Worm (Caenorhabditis elegans) whole organism, L4 larva: ENCODE measurements around the gene dpf-2.

Source experiments
- D1046.2 ChIP-seq: fragments of 200-800 bp; sonication (Bioruptor generic); IDR thresholded peaks from 2 replicates; pipeline ENCODE4 v1.3.6; 2022; ENCODE audit warnings: missing genetic modification characterization, missing compliant biosample characterization
- F10B5.3 ChIP-seq: sonication (generic microtip); optimal IDR thresholded peaks from 2 replicates; lab custom pipeline; 2016; ENCODE audit warnings: mild to moderate bottlenecking, missing genetic modification characterization, missing compliant biosample characterization
- F26F4.8 ChIP-seq: fragments of 200-800 bp; sonication (Bioruptor generic); conservative IDR thresholded peaks from 2 replicates; pipeline ENCODE4 v1.3.6; 2022; ENCODE audit warnings: missing genetic modification characterization, missing compliant biosample characterization
- F37D6.2 ChIP-seq: sonication (generic microtip); optimal IDR thresholded peaks from 2 replicates; lab custom pipeline; 2016; ENCODE audit warnings: mild to moderate bottlenecking, missing genetic modification characterization, missing compliant biosample characterization
- F44E2.7 ChIP-seq: fragments of 200-800 bp; sonication (Bioruptor generic); IDR thresholded peaks from 2 replicates; pipeline ENCODE4 v2.1.2; 2022; ENCODE audit warnings: missing genetic modification characterization, missing compliant biosample characterization
- F49E8.2 ChIP-seq: sonication (generic microtip); optimal IDR thresholded peaks from 2 replicates; lab custom pipeline; 2016; ENCODE audit warnings: missing compliant biosample characterization, mild to moderate bottlenecking, missing genetic modification characterization, borderline replicate concordance
- R02D3.7 ChIP-seq: fragments of 150-350 bp; sonication (generic microtip); optimal IDR thresholded peaks from 3 replicates; lab custom pipeline; 2014; ENCODE audit warnings: missing biosample characterization, missing genetic modification characterization
- T20F7.1 ChIP-seq: fragments of 200-800 bp; sonication (Bioruptor generic); optimal IDR thresholded peaks from 2 replicates; lab custom pipeline; 2018; ENCODE audit warnings: mild to moderate bottlenecking, missing genetic modification characterization, missing compliant biosample characterization
- Y48G9A.11 ChIP-seq: fragments of 200-800 bp; sonication (Bioruptor generic); IDR thresholded peaks from 2 replicates; pipeline ENCODE4 v1.3.6; 2022; ENCODE audit warnings: missing genetic modification reagents, missing genetic modification characterization, missing compliant biosample characterization
- Y5F2A.4 ChIP-seq: fragments of 200-800 bp; sonication (Bioruptor generic); optimal IDR thresholded peaks from 2 replicates; lab custom pipeline; 2018; ENCODE audit warnings: mild to moderate bottlenecking, missing genetic modification characterization, missing compliant biosample characterization
- Y75B8A.6 ChIP-seq: fragments of 200-800 bp; sonication (Bioruptor generic); IDR thresholded peaks from 2 replicates; pipeline ENCODE4 v1.3.6; 2022; ENCODE audit warnings: missing genetic modification reagents, missing genetic modification characterization, missing compliant biosample characterization
- ZK546.5 ChIP-seq, 2 experiments: sonication (generic microtip); optimal IDR thresholded peaks; 2 replicates each; lab custom pipeline; 2017; ENCODE audit warnings: missing biosample characterization in 2 of 2, missing genetic modification characterization in 2 of 2
- aly-2 ChIP-seq: sonication (generic microtip); optimal IDR thresholded peaks from 2 replicates; lab custom pipeline; 2018; ENCODE audit warnings: missing biosample characterization, missing genetic modification characterization
- attf-4 ChIP-seq: sonication (generic microtip); optimal IDR thresholded peaks from 3 replicates; lab custom pipeline; 2017; ENCODE audit warnings: missing biosample characterization, missing genetic modification characterization
- ceh-32 ChIP-seq: sonication (generic microtip); optimal IDR thresholded peaks from 2 replicates; lab custom pipeline; 2016; ENCODE audit warnings: mild to moderate bottlenecking, missing genetic modification characterization, missing compliant biosample characterization; ENCODE audit not compliant: poor library complexity
- ceh-44 ChIP-seq: fragments of 200-800 bp; sonication (Bioruptor generic); IDR thresholded peaks from 2 replicates; pipeline ENCODE4 v1.3.6; 2022; ENCODE audit warnings: missing genetic modification reagents, missing genetic modification characterization, missing compliant biosample characterization
- ctbp-1 ChIP-seq: fragments of 200-800 bp; sonication (Bioruptor generic); IDR thresholded peaks from 2 replicates; pipeline ENCODE4 v1.3.6; 2022; ENCODE audit warnings: missing genetic modification reagents, missing genetic modification characterization, missing compliant biosample characterization
- daf-16 ChIP-seq, 3 experiments: sonication (generic microtip); optimal IDR thresholded peaks; 2 replicates each; lab custom pipeline; 2016 to 2017; ENCODE audit warnings: missing genetic modification characterization in 3 of 3, missing genetic modification reagents in 3 of 3, mild to moderate bottlenecking in 2 of 3, missing compliant biosample characterization in 2 of 3, missing biosample characterization in 1 of 3, moderate library complexity in 1 of 3
- daf-8 ChIP-seq: fragments of 200-800 bp; sonication (Bioruptor generic); IDR thresholded peaks from 2 replicates; pipeline ENCODE4 v1.3.6; 2022; ENCODE audit warnings: missing genetic modification characterization, missing compliant biosample characterization
- dmd-6 ChIP-seq: fragments of 200-800 bp; sonication (Bioruptor generic); IDR thresholded peaks from 2 replicates; pipeline ENCODE4 v1.3.6; 2022; ENCODE audit warnings: missing genetic modification reagents, missing genetic modification characterization, missing compliant biosample characterization
- dmd-8 ChIP-seq: fragments of 200-800 bp; sonication (Bioruptor generic); IDR thresholded peaks from 2 replicates; pipeline ENCODE4 v1.3.6; 2022; ENCODE audit warnings: missing genetic modification characterization, missing compliant biosample characterization
- egl-27 ChIP-seq: sonication (generic microtip); optimal IDR thresholded peaks from 3 replicates; lab custom pipeline; 2017; ENCODE audit warnings: missing biosample characterization, missing genetic modification reagents, missing genetic modification characterization
- fos-1 ChIP-seq: fragments of 150-350 bp; optimal IDR thresholded peaks from 2 replicates; lab custom pipeline; 2014; ENCODE audit warnings: missing biosample characterization, missing genetic modification characterization
- gei-8 ChIP-seq: fragments of 200-800 bp; sonication (Bioruptor generic); optimal IDR thresholded peaks from 2 replicates; lab custom pipeline; 2018; ENCODE audit warnings: mild to moderate bottlenecking, missing genetic modification characterization, missing compliant biosample characterization
- hif-1 ChIP-seq, 2 experiments: sonication (generic microtip); optimal IDR thresholded peaks; 2 replicates each; lab custom pipeline; 2016 to 2017; ENCODE audit warnings: missing compliant biosample characterization in 2 of 2, missing genetic modification characterization in 2 of 2, missing genetic modification reagents in 2 of 2, missing genotype in 2 of 2, mild to moderate bottlenecking in 1 of 2
- jun-1 ChIP-seq: fragments of 150-350 bp; optimal IDR thresholded peaks from 2 replicates; lab custom pipeline; 2014; ENCODE audit warnings: missing biosample characterization, missing genetic modification reagents, missing genetic modification characterization
- lin-38 ChIP-seq: fragments of 200-800 bp; sonication (Bioruptor generic); IDR thresholded peaks from 2 replicates; pipeline ENCODE4 v1.3.6; 2022; ENCODE audit warnings: missing genetic modification reagents, missing genetic modification characterization, missing compliant biosample characterization
- lin-39 ChIP-seq: fragments of 150-350 bp; optimal IDR thresholded peaks from 2 replicates; lab custom pipeline; 2014; ENCODE audit warnings: missing biosample characterization, missing genetic modification reagents, missing genetic modification characterization
- madf-5 ChIP-seq, 2 experiments: fragments of 200-800 bp; sonication (Bioruptor generic); IDR thresholded peaks; 2 replicates each; pipeline ENCODE4 v1.3.6; 2022; ENCODE audit warnings: missing compliant biosample characterization in 2 of 2, missing genetic modification characterization in 2 of 2
- madf-9 ChIP-seq: fragments of 200-800 bp; sonication (Bioruptor generic); conservative IDR thresholded peaks from 2 replicates; pipeline ENCODE4 v1.3.6; 2022; ENCODE audit warnings: missing genetic modification reagents, missing genetic modification characterization, missing compliant biosample characterization
- mdl-1 ChIP-seq, 2 experiments: fragments of 150-350 bp in 1 of 2; sonication (generic microtip) in 1 of 2; optimal IDR thresholded peaks; 2 replicates each; lab custom pipeline; 2014 to 2017; ENCODE audit warnings: missing biosample characterization in 2 of 2, missing genetic modification characterization in 2 of 2
- mxl-2 ChIP-seq: fragments of 200-800 bp; sonication (Bioruptor generic); conservative IDR thresholded peaks from 2 replicates; pipeline ENCODE4 v1.3.6; 2022; ENCODE audit warnings: missing genetic modification reagents, missing genetic modification characterization, missing compliant biosample characterization
- nhr-11 ChIP-seq: fragments of 150-350 bp; optimal IDR thresholded peaks from 2 replicates; lab custom pipeline; 2014; ENCODE audit warnings: missing biosample characterization, missing genetic modification characterization
- nhr-42 ChIP-seq: fragments of 200-800 bp; sonication (Bioruptor generic); IDR thresholded peaks from 2 replicates; pipeline ENCODE4 v1.3.6; 2022; ENCODE audit warnings: missing genetic modification characterization, missing compliant biosample characterization
- nhr-48 ChIP-seq: sonication (generic microtip); optimal IDR thresholded peaks from 2 replicates; lab custom pipeline; 2016; ENCODE audit warnings: mild to moderate bottlenecking, missing genetic modification characterization, missing compliant biosample characterization
- nhr-6 ChIP-seq: fragments of 150-350 bp; optimal IDR thresholded peaks from 2 replicates; lab custom pipeline; 2014; ENCODE audit warnings: missing biosample characterization, missing genetic modification characterization
- nhr-76 ChIP-seq: fragments of 150-350 bp; optimal IDR thresholded peaks from 2 replicates; lab custom pipeline; 2014; ENCODE audit warnings: missing biosample characterization, missing genetic modification characterization
- nhr-77 ChIP-seq: fragments of 150-350 bp; optimal IDR thresholded peaks from 2 replicates; lab custom pipeline; 2014; ENCODE audit warnings: missing biosample characterization, missing genetic modification characterization
- pha-4 ChIP-seq, 2 experiments: fragments of 150-350 bp in 1 of 2; fragments of 200-800 bp in 1 of 2; sonication (Bioruptor generic) in 1 of 2; IDR thresholded peaks in 1 of 2; optimal IDR thresholded peaks in 1 of 2; 2 replicates each; pipeline versions ENCODE4 v1.3.6 to Lab custom; 2014 to 2022; ENCODE audit warnings: missing genetic modification characterization in 2 of 2, missing genetic modification reagents in 2 of 2, missing biosample characterization in 1 of 2, missing compliant biosample characterization in 1 of 2
- set-16 ChIP-seq: fragments of 200-800 bp; sonication (Bioruptor generic); IDR thresholded peaks from 2 replicates; pipeline ENCODE4 v1.3.6; 2022; ENCODE audit warnings: missing genetic modification reagents, missing genetic modification characterization, missing compliant biosample characterization
- skn-1 ChIP-seq: fragments of 150-350 bp; optimal IDR thresholded peaks from 2 replicates; lab custom pipeline; 2014; ENCODE audit warnings: missing biosample characterization, missing genetic modification characterization
- snpc-1.2 ChIP-seq: fragments of 200-800 bp; sonication (Bioruptor generic); IDR thresholded peaks from 2 replicates; pipeline ENCODE4 v1.3.6; 2022; ENCODE audit warnings: missing genetic modification reagents, missing genetic modification characterization, missing compliant biosample characterization
- snpc-4 ChIP-seq: fragments of 150-350 bp; optimal IDR thresholded peaks from 2 replicates; lab custom pipeline; 2014; ENCODE audit warnings: missing biosample characterization, missing genetic modification characterization
- unc-62 ChIP-seq, 3 experiments: fragments of 150-350 bp in 1 of 3; sonication (generic microtip); optimal IDR thresholded peaks in 2 of 3; peaks in 1 of 3; 1 replicate in 1 of 3; 2 replicates in 2 of 3; lab custom pipeline; 2014 to 2017; ENCODE audit warnings: missing biosample characterization in 3 of 3, missing genetic modification characterization in 3 of 3, missing genetic modification reagents in 3 of 3, missing genotype in 1 of 3
- vab-7 ChIP-seq: fragments of 200-800 bp; sonication (Bioruptor generic); IDR thresholded peaks from 2 replicates; pipeline ENCODE4 v1.3.6; 2022; ENCODE audit warnings: missing genetic modification reagents, missing genetic modification characterization, missing compliant biosample characterization
- zfp-2 ChIP-seq: sonication (generic microtip); optimal IDR thresholded peaks from 2 replicates; lab custom pipeline; 2016; ENCODE audit warnings: mild to moderate bottlenecking, missing genetic modification characterization, missing compliant biosample characterization
- zip-2 ChIP-seq: fragments of 150-350 bp; optimal IDR thresholded peaks from 2 replicates; lab custom pipeline; 2014; ENCODE audit warnings: missing biosample characterization, missing genetic modification characterization
- ztf-7 ChIP-seq: fragments of 150-350 bp; optimal IDR thresholded peaks from 2 replicates; lab custom pipeline; 2014; ENCODE audit warnings: missing biosample characterization, missing genetic modification characterization

Gene dpf-2

DNA sequence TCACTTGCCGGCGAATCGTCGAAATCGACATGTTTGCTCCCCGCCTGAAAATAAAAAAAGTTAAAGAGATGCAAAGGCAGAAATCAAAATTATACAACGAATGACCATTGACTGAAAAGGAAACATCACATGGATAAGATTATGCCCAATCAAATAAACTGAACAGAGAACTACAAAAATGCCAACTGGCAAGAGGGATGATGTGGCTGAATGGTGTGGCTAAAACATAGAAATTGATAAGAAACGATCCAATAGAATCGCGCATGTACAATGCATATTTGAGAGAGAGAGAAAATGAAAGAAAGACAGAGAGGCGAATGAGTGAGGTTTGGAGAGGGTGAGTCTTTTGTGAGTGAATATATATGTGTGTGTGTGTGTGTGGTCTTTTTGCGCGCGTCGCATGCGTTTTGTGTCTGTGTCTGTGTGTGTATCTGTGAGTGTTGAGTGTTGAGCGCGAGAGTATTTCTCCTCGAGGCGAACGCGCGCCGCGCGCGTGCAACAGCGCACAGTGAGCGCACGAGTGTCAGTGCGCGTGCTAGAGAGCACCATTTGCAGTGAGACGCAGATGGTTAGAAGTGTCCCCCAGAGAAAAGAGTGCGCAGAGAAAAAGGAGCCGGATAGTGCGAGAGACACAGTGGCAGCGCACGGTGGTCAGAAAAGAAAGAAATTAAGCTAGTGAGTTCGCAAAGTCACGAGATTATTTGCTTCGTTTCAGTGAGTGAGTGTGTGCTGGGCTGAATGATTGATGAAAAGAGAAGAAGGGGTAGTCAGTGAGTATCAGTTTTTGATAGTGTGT is 13.0 kb upstream of the dpf-2 start, which contains the start of gene epn-1 (continued):
- TF ChIP-seq nhr-42 (GFP tag; lab: Robert Waterston, UW), result peak; percentile 95
- peak; percentile 84 to 95 for TF ChIP-seq daf-16 (GFP tag; optimal IDR thresholded peaks at IDR 0.05; lab: Kevin White, UChicago)
- peak; percentile 84 for TF ChIP-seq daf-16 (tag; optimal IDR thresholded peaks at IDR 0.05; lab: Kevin White, UChicago)
- peak; percentile 83 to 97 for TF ChIP-seq hif-1 (tag; optimal IDR thresholded peaks at IDR 0.05; lab: Kevin White, UChicago)
- TF ChIP-seq nhr-77 (tag; lab: Kevin White, UChicago), result peak; percentile 82
- TF ChIP-seq lin-39 (tag; lab: Kevin White, UChicago), result peak; percentile 36
- peak; percentile 81; the same call in 1 of the 2 replicates for TF ChIP-seq D1046.2 (GFP tag; lab: Robert Waterston, UW)
- peak; percentile 80 for TF ChIP-seq lin-38 (GFP tag; lab: Robert Waterston, UW)
- TF ChIP-seq vab-7 (GFP tag; lab: Robert Waterston, UW), result peak; percentile 70; the same call in 1 of the 2 replicates
- peak; percentile 74 for TF ChIP-seq F10B5.3 (tag; lab: Kevin White, UChicago)
- peak; percentile 96 for TF ChIP-seq ctbp-1 (GFP tag; lab: Robert Waterston, UW)
- 0 out of 2 replicates have a peak, but pooled peaks have one; percentile 55 for TF ChIP-seq daf-8 (GFP tag; lab: Robert Waterston, UW)
- peak; percentile 100 for TF ChIP-seq mdl-1 (tag; optimal IDR thresholded peaks at IDR 0.05; lab: Kevin White, UChicago)
- peak; percentile 96 for TF ChIP-seq madf-9 (GFP tag; lab: Robert Waterston, UW)
- 0 out of 2 replicates have a peak, but pooled peaks have one; percentile 3 for TF ChIP-seq Y75B8A.6
- peak; percentile 31 for TF ChIP-seq Y5F2A.4 (GFP tag; lab: Kevin White, UChicago)
- no peak for TF ChIP-seq F26F4.8 (GFP tag; lab: Robert Waterston, UW)
- no peak for TF ChIP-seq skn-1 (tag; lab: Kevin White, UChicago)
- peak; percentile 50 for TF ChIP-seq zip-2 (tag; lab: Kevin White, UChicago)
- peak; percentile 94 for TF ChIP-seq nhr-6 (tag; lab: Kevin White, UChicago)
- TF ChIP-seq nhr-48 (tag; lab: Kevin White, UChicago), result peak; percentile 99
- TF ChIP-seq egl-27 (tag; lab: Kevin White, UChicago), result no peak
- TF ChIP-seq aly-2, result no peak
- no peak for TF ChIP-seq dmd-8 (GFP tag; lab: Robert Waterston, UW)
- peak; percentile 99 for TF ChIP-seq gei-8
- TF ChIP-seq ceh-32 (tag; lab: Kevin White, UChicago), result peak; percentile 65
- peak; percentile 66 for TF ChIP-seq zfp-2 (tag; lab: Kevin White, UChicago)
- peak; percentile 96 for TF ChIP-seq nhr-11 (tag; lab: Kevin White, UChicago)
- peak; percentile 88 for TF ChIP-seq T20F7.1 (GFP tag; lab: Kevin White, UChicago)
- no peak for TF ChIP-seq snpc-4 (tag; lab: Kevin White, UChicago)
- no peak for TF ChIP-seq Y48G9A.11 (GFP tag; lab: Robert Waterston, UW)
- no peak; the same call in 1 of the 2 replicates for TF ChIP-seq snpc-1.2 (GFP tag; lab: Robert Waterston, UW)
- TF ChIP-seq unc-62 (GFP tag; optimal IDR thresholded peaks at IDR 0.05 in 1 of 2; lab: Kevin White, UChicago), result peak in 1 of 2 experiments; percentile 100
- TF ChIP-seq unc-62 (tag; optimal IDR thresholded peaks at IDR 0.05; lab: Kevin White, UChicago), result peak; percentile 21
- no peak for TF ChIP-seq fos-1
- no peak for TF ChIP-seq ceh-44 (GFP tag; lab: Robert Waterston, UW)
- TF ChIP-seq ztf-7 (tag; lab: Kevin White, UChicago), result peak; percentile 59
- TF ChIP-seq pha-4 (GFP tag; IDR thresholded peaks at IDR 0.05; lab: Robert Waterston, UW), result peak; percentile 96
- no peak for TF ChIP-seq pha-4 (tag; optimal IDR thresholded peaks at IDR 0.05; lab: Kevin White, UChicago)
- peak; percentile 93 for TF ChIP-seq jun-1 (tag; lab: Kevin White, UChicago)
- TF ChIP-seq dmd-6, result peak; percentile 99
- TF ChIP-seq set-16 (GFP tag; lab: Robert Waterston, UW), result peak; percentile 99
- TF ChIP-seq madf-5 (GFP tag; IDR thresholded peaks at IDR 0.05; lab: Robert Waterston, UW), result peak in 1 of 2 experiments; percentile 50; a peak in 1 of 4 replicates
- TF ChIP-seq F37D6.2 (tag; lab: Kevin White, UChicago), result peak; percentile 94
- TF ChIP-seq mxl-2 (GFP tag; lab: Robert Waterston, UW), result peak; percentile 92
- TF ChIP-seq R02D3.7, result no peak
- TF ChIP-seq F49E8.2 (tag; lab: Kevin White, UChicago), result no peak
- no peak for TF ChIP-seq attf-4
- no peak for TF ChIP-seq F44E2.7 (GFP tag; lab: Robert Waterston, UW)
- TF ChIP-seq ZK546.5 (tag; optimal IDR thresholded peaks at IDR 0.05; lab: Kevin White, UChicago), result peak in 1 of 2 experiments; percentile 49
- TF ChIP-seq nhr-76, result peak; percentile 66
